Fruit fly (Drosophila melanogaster): ENCODE results near the gene Gsc.

dm6 chr2L:625352-625751, 30.9 kb upstream of the Gsc start, which contains the start of gene CG2839:
- TF ChIP-seq Mnt (GFP tag; optimal IDR thresholded peaks at IDR 0.05) = no peak
- no peak for TF ChIP-seq kay (GFP tag; ENCODE audit: borderline replicate concordance)
- no peak for TF ChIP-seq cic (GFP tag; optimal IDR thresholded peaks at IDR 0.05)
- TF ChIP-seq CG14711 (tag; optimal IDR thresholded peaks at IDR 0.05) = no peak
- TF ChIP-seq ovo (GFP tag; optimal IDR thresholded peaks at IDR 0.05) = no peak
- no peak for TF ChIP-seq CG11617 (GFP tag; optimal IDR thresholded peaks at IDR 0.05)
- TF ChIP-seq tj (GFP tag; optimal IDR thresholded peaks at IDR 0.05) = no peak
- no peak for TF ChIP-seq CG5204 (GFP tag; optimal IDR thresholded peaks at IDR 0.05)
